Fruit fly (Drosophila melanogaster) whole organism, embryonic: ENCODE measurements around the gene CG42835.

ENCODE experiments used
- Antp ChIP-seq: fragments of 200-800 bp; sonication (Bioruptor generic); optimal IDR thresholded peaks from 3 replicates; lab custom pipeline; 2016; ENCODE audit warnings: missing biosample characterization, missing genetic modification characterization
- Asciz ChIP-seq: fragments of 200-800 bp; sonication (Bioruptor generic); optimal IDR thresholded peaks from 2 replicates; lab custom pipeline; 2017; ENCODE audit warnings: missing biosample characterization, mild to moderate bottlenecking, missing genetic modification characterization, missing genetic modification reagents
- Atf-2 ChIP-seq: fragments of 200-800 bp; sonication (Bioruptor generic); optimal IDR thresholded peaks from 2 replicates; lab custom pipeline; 2016; ENCODE audit warnings: missing biosample characterization, missing genetic modification characterization
- Bteb2 ChIP-seq: fragments of 200-800 bp; sonication (Bioruptor generic); optimal IDR thresholded peaks from 2 replicates; lab custom pipeline; 2016; ENCODE audit warnings: missing biosample characterization, missing genetic modification characterization
- C15 ChIP-seq: fragments of 200-800 bp; sonication (Bioruptor generic); IDR thresholded peaks from 3 replicates; pipeline ENCODE4 v1.3.6; 2022; ENCODE audit warnings: missing biosample characterization, missing genetic modification characterization
- CG11093 ChIP-seq: fragments of 200-800 bp; sonication (Bioruptor generic); IDR thresholded peaks from 3 replicates; pipeline ENCODE4 v1.3.6; 2022; ENCODE audit warnings: missing biosample characterization, missing genetic modification characterization
- CG11723 ChIP-seq: fragments of 200-800 bp; sonication (Bioruptor generic); optimal IDR thresholded peaks from 2 replicates; lab custom pipeline; 2017; ENCODE audit warnings: missing biosample characterization, mild to moderate bottlenecking, missing genetic modification characterization
- CG12391 ChIP-seq: fragments of 200-800 bp; sonication (Bioruptor generic); optimal IDR thresholded peaks from 3 replicates; lab custom pipeline; 2018; ENCODE audit warnings: missing biosample characterization, mild to moderate bottlenecking, missing genetic modification characterization, moderate library complexity
- CG12942 ChIP-seq: fragments of 200-800 bp; sonication (Bioruptor generic); optimal IDR thresholded peaks from 3 replicates; lab custom pipeline; 2016; ENCODE audit warnings: missing biosample characterization, missing genetic modification characterization
- CG14441 ChIP-seq: fragments of 200-800 bp; sonication (Bioruptor generic); IDR thresholded peaks from 2 replicates; pipeline ENCODE4 v1.3.6; 2022; ENCODE audit warnings: missing biosample characterization, missing genetic modification characterization
- CG16779 ChIP-seq: fragments of 200-800 bp; sonication (Bioruptor generic); IDR thresholded peaks from 2 replicates; pipeline ENCODE4 v1.3.6; 2022; ENCODE audit warnings: missing biosample characterization, missing genetic modification characterization
- CG16815 ChIP-seq: fragments of 200-800 bp; sonication (Bioruptor generic); optimal IDR thresholded peaks from 3 replicates; lab custom pipeline; 2017; ENCODE audit warnings: missing biosample characterization, mild to moderate bottlenecking, missing genetic modification characterization
- CG17829 ChIP-seq: fragments of 200-800 bp; optimal IDR thresholded peaks from 2 replicates; lab custom pipeline; 2019; ENCODE audit warnings: missing biosample characterization, mild to moderate bottlenecking, missing genetic modification characterization, moderate library complexity
- CG3281 ChIP-seq: fragments of 200-800 bp; sonication (Bioruptor generic); optimal IDR thresholded peaks from 3 replicates; lab custom pipeline; 2017; ENCODE audit warnings: missing biosample characterization, mild to moderate bottlenecking, missing genetic modification characterization
- CG33557 ChIP-seq: fragments of 200-800 bp; sonication (Bioruptor generic); optimal IDR thresholded peaks from 2 replicates; lab custom pipeline; 2019; ENCODE audit warnings: missing biosample characterization, mild to moderate bottlenecking, missing genetic modification characterization, moderate library complexity
- CG7928 ChIP-seq: fragments of 200-800 bp; sonication (Bioruptor generic); optimal IDR thresholded peaks from 2 replicates; lab custom pipeline; 2017; ENCODE audit warnings: missing biosample characterization, mild to moderate bottlenecking, missing genetic modification characterization
- CG8765 ChIP-seq: fragments of 200-800 bp; sonication (Bioruptor generic); IDR thresholded peaks from 2 replicates; pipeline ENCODE4 v1.3.6; 2022; ENCODE audit warnings: missing biosample characterization, missing genetic modification characterization
- CG9797 ChIP-seq: fragments of 200-800 bp; sonication (Bioruptor generic); optimal IDR thresholded peaks from 3 replicates; lab custom pipeline; 2018; ENCODE audit warnings: missing biosample characterization, mild to moderate bottlenecking, missing genetic modification characterization
- Dbx ChIP-seq: fragments of 200-800 bp; sonication (Bioruptor generic); IDR thresholded peaks from 3 replicates; pipeline ENCODE4 v1.3.6; 2022; ENCODE audit warnings: missing biosample characterization, missing genetic modification characterization
- Dp ChIP-seq: fragments of 200-800 bp; sonication (Bioruptor generic); optimal IDR thresholded peaks from 2 replicates; lab custom pipeline; 2018; ENCODE audit warnings: missing biosample characterization, mild to moderate bottlenecking, missing genetic modification characterization, moderate library complexity
- Elba2 ChIP-seq: fragments of 200-800 bp; sonication (Bioruptor generic); optimal IDR thresholded peaks from 3 replicates; lab custom pipeline; 2016; ENCODE audit warnings: missing biosample characterization, missing genetic modification characterization
- Ets65A ChIP-seq: fragments of 200-800 bp; sonication (Bioruptor generic); peaks from one replicate; lab custom pipeline; 2016; ENCODE audit warnings: missing biosample characterization, missing genetic modification characterization
- Ets97D ChIP-seq: fragments of 200-800 bp; sonication (Bioruptor generic); optimal IDR thresholded peaks from 3 replicates; lab custom pipeline; 2016; ENCODE audit warnings: missing biosample characterization, missing genetic modification characterization
- HmgZ ChIP-seq: fragments of 200-800 bp; sonication (Bioruptor generic); optimal IDR thresholded peaks from 2 replicates; lab custom pipeline; 2018; ENCODE audit warnings: missing biosample characterization, mild to moderate bottlenecking, missing genetic modification characterization
- NC2β ChIP-seq: fragments of 200-800 bp; sonication (Bioruptor generic); optimal IDR thresholded peaks from 2 replicates; lab custom pipeline; 2016; ENCODE audit warnings: missing biosample characterization, missing genetic modification characterization
- Nf-YC ChIP-seq: fragments of 200-800 bp; optimal IDR thresholded peaks from 3 replicates; lab custom pipeline; 2019; ENCODE audit warnings: missing biosample characterization, mild to moderate bottlenecking, missing genetic modification characterization, moderate library complexity
- Pdp1 ChIP-seq, 2 experiments: fragments of 200-800 bp; sonication (Bioruptor generic); optimal IDR thresholded peaks; 3 replicates each; lab custom pipeline; 2016; ENCODE audit warnings: missing biosample characterization in 2 of 2, missing genetic modification characterization in 2 of 2, mild to moderate bottlenecking in 1 of 2, moderate library complexity in 1 of 2
- Sox102F ChIP-seq: fragments of 200-800 bp; sonication (Bioruptor generic); optimal IDR thresholded peaks from 2 replicates; lab custom pipeline; 2018; ENCODE audit warnings: missing biosample characterization, mild to moderate bottlenecking, missing genetic modification characterization, moderate library complexity
- bbx ChIP-seq: fragments of 200-800 bp; sonication (Bioruptor generic); IDR thresholded peaks from 2 replicates; pipeline ENCODE4 v1.3.6; 2022; ENCODE audit warnings: missing biosample characterization, missing genetic modification characterization; ENCODE audit not compliant: partially characterized antibody
- bsh ChIP-seq, 2 experiments: fragments of 200-800 bp; sonication (Bioruptor generic); optimal IDR thresholded peaks; 2 replicates each; lab custom pipeline; 2017 to 2018; ENCODE audit warnings: mild to moderate bottlenecking in 2 of 2, missing biosample characterization in 2 of 2, missing genetic modification characterization in 2 of 2, moderate library complexity in 1 of 2
- corto ChIP-seq: fragments of 200-800 bp; sonication (Bioruptor generic); optimal IDR thresholded peaks from 2 replicates; lab custom pipeline; 2016; ENCODE audit warnings: missing biosample characterization, mild to moderate bottlenecking, missing genetic modification characterization, moderate library complexity
- crol ChIP-seq: fragments of 200-800 bp; sonication (Bioruptor generic); IDR thresholded peaks from 2 replicates; pipeline ENCODE4 v1.3.6; 2022; ENCODE audit warnings: missing biosample characterization, missing genetic modification characterization
- danr ChIP-seq: fragments of 200-800 bp; sonication (Bioruptor generic); IDR thresholded peaks from 2 replicates; pipeline ENCODE4 v1.3.6; 2022; ENCODE audit warnings: missing biosample characterization, missing genetic modification characterization
- dimm ChIP-seq: fragments of 200-800 bp; sonication (Bioruptor generic); IDR thresholded peaks from 2 replicates; pipeline ENCODE4 v1.3.6; 2022; ENCODE audit warnings: missing biosample characterization, missing genetic modification characterization
- grau ChIP-seq: fragments of 200-800 bp; optimal IDR thresholded peaks from 3 replicates; lab custom pipeline; 2019; ENCODE audit warnings: missing biosample characterization, mild to moderate bottlenecking, missing genetic modification characterization, moderate library complexity
- grn ChIP-seq: fragments of 200-800 bp; sonication (Bioruptor generic); optimal IDR thresholded peaks from 3 replicates; lab custom pipeline; 2017; ENCODE audit warnings: missing biosample characterization, missing genetic modification characterization
- gt ChIP-seq: fragments of 200-800 bp; sonication (Bioruptor generic); IDR thresholded peaks from 2 replicates; pipeline ENCODE4 v1.3.6; 2022; ENCODE audit warnings: missing biosample characterization, missing genetic modification characterization
- klu ChIP-seq: fragments of 200-800 bp; sonication (Bioruptor generic); IDR thresholded peaks from 2 replicates; pipeline ENCODE4 v1.3.6; 2022; ENCODE audit warnings: missing biosample characterization, missing genetic modification characterization
- lilli ChIP-seq: fragments of 200-800 bp; sonication (Bioruptor generic); optimal IDR thresholded peaks from 3 replicates; lab custom pipeline; 2016; ENCODE audit warnings: missing biosample characterization, missing genetic modification characterization
- lov ChIP-seq, 2 experiments: fragments of 200-800 bp in 1 of 2; fragments of >200 bp in 1 of 2; sonication (Bioruptor generic) in 1 of 2; IDR thresholded peaks in 1 of 2; optimal IDR thresholded peaks in 1 of 2; 2 replicates in 1 of 2; 3 replicates in 1 of 2; pipeline versions ENCODE4 v1.3.6 to Lab custom; 2017 to 2022; ENCODE audit warnings: missing biosample characterization in 1 of 2, missing genetic modification characterization in 1 of 2
- luna ChIP-seq: fragments of 200-800 bp; sonication (Bioruptor generic); optimal IDR thresholded peaks from 2 replicates; lab custom pipeline; 2016; ENCODE audit warnings: missing biosample characterization, missing genetic modification characterization
- pros ChIP-seq: fragments of 200-800 bp; sonication (Bioruptor generic); optimal IDR thresholded peaks from 3 replicates; lab custom pipeline; 2019; ENCODE audit warnings: missing biosample characterization, mild to moderate bottlenecking, missing genetic modification characterization, moderate library complexity
- pum ChIP-seq: fragments of 200-800 bp; sonication (Bioruptor generic); optimal IDR thresholded peaks from 2 replicates; lab custom pipeline; 2016; ENCODE audit warnings: missing biosample characterization, missing genetic modification characterization
- repo ChIP-seq: fragments of 200-800 bp; sonication (Bioruptor generic); optimal IDR thresholded peaks from 2 replicates; lab custom pipeline; 2016; ENCODE audit warnings: missing biosample characterization, missing genetic modification characterization
- sd ChIP-seq: fragments of 200-800 bp; sonication (Bioruptor generic); optimal IDR thresholded peaks from 3 replicates; lab custom pipeline; 2018; ENCODE audit warnings: missing biosample characterization, mild to moderate bottlenecking, missing genetic modification characterization, moderate library complexity
- sna ChIP-seq: fragments of 200-800 bp; sonication (Bioruptor generic); IDR thresholded peaks from 2 replicates; pipeline ENCODE4 v1.3.6; 2022; ENCODE audit warnings: missing biosample characterization, missing genetic modification characterization; ENCODE audit not compliant: partially characterized antibody
- sug ChIP-seq: fragments of 200-800 bp; optimal IDR thresholded peaks from 2 replicates; lab custom pipeline; 2019; ENCODE audit warnings: missing biosample characterization, mild to moderate bottlenecking, missing genetic modification characterization, moderate library complexity
- tup ChIP-seq: fragments of 200-800 bp; sonication (Bioruptor generic); optimal IDR thresholded peaks from 2 replicates; lab custom pipeline; 2016; ENCODE audit warnings: missing biosample characterization, mild to moderate bottlenecking, missing genetic modification characterization, moderate library complexity
- zen2 ChIP-seq: fragments of 200-800 bp; sonication (Bioruptor generic); IDR thresholded peaks from 3 replicates; pipeline ENCODE4 v1.3.6; 2022; ENCODE audit warnings: missing biosample characterization, missing genetic modification characterization; ENCODE audit not compliant: partially characterized antibody

CG42835 gene

dm6 chr3R:17401289-17401752, 19.1 kb upstream of the CG42835 start (continued):
- TF ChIP-seq lov (optimal IDR thresholded peaks at IDR 0.05; lab: Kevin White, UChicago) (no peak), lov (GFP tag; IDR thresholded peaks at IDR 0.05; lab: Robert Waterston, UW) (no peak), crol (no peak), CG16779 (GFP tag; lab: Robert Waterston, UW) (no peak)

dm6 chr3R:17402434-17402833, 18.0 kb upstream of the CG42835 start, which contains the start of gene Sur-8:
TSS of gene Sur-8 (minus strand) at chr3R:17402515.
- TF ChIP-seq sug (tag; lab: Kevin White, UChicago) (peak; percentile 53), sna (GFP tag; lab: Robert Waterston, UW) (no peak), Atf-2 (GFP tag; lab: Kevin White, UChicago) (peak; percentile 65), Antp (GFP tag; lab: Kevin White, UChicago) (peak; percentile 70), Pdp1 (GFP tag; optimal IDR thresholded peaks at IDR 0.05; lab: Kevin White, UChicago) (peak; percentile 54 to 69), Elba2 (GFP tag; lab: Kevin White, UChicago) (no peak), CG3281 (GFP tag; lab: Kevin White, UChicago) (peak; percentile 21), CG11093 (peak; percentile 50; the same call in 1 of the 3 replicates), luna (GFP tag; lab: Kevin White, UChicago) (peak; percentile 48), grau (tag; lab: Kevin White, UChicago) (peak; percentile 63), Dp (no peak), Ets65A (GFP tag; lab: Kevin White, UChicago) (peak; percentile 92), NC2β (GFP tag; lab: Kevin White, UChicago) (peak; percentile 52), CG33557 (no peak), CG17829 (tag; lab: Kevin White, UChicago) (peak; percentile 53), Nf-YC (tag; lab: Kevin White, UChicago) (peak; percentile 50), zen2 (GFP tag; lab: Robert Waterston, UW) (0 out of 3 replicates have a peak, but pooled peaks have one; percentile 33), CG9797 (GFP tag; lab: Kevin White, UChicago) (no peak), Bteb2 (no peak), Sox102F (peak; percentile 68), Ets97D (GFP tag; lab: Kevin White, UChicago) (peak; percentile 45), lilli (peak; percentile 65), sd (no peak), repo (peak; percentile 25), C15 (GFP tag; lab: Robert Waterston, UW) (no peak), pum (GFP tag; lab: Kevin White, UChicago) (peak; percentile 59), gt (no peak), Dbx (GFP tag; lab: Robert Waterston, UW) (peak; percentile 84), CG8765 (GFP tag; lab: Robert Waterston, UW) (no peak), HmgZ (tag; lab: Kevin White, UChicago) (peak; percentile 62), CG14441 (GFP tag; lab: Robert Waterston, UW) (peak; percentile 73), Asciz (GFP tag; lab: Kevin White, UChicago) (no peak), CG12942 (peak; percentile 40), klu (GFP tag; lab: Robert Waterston, UW) (no peak), CG11723 (GFP tag; lab: Kevin White, UChicago) (peak; percentile 67), bsh (GFP tag; optimal IDR thresholded peaks at IDR 0.05; lab: Kevin White, UChicago) (peak in 1 of 2 experiments; percentile 45), CG12391 (tag; lab: Kevin White, UChicago) (no peak), CG16815 (GFP tag; lab: Kevin White, UChicago) (peak; percentile 14), bbx (no peak), grn (GFP tag; lab: Kevin White, UChicago) (peak; percentile 8), CG7928 (no peak), corto (GFP tag; lab: Kevin White, UChicago) (no peak), dimm (no peak), pros (GFP tag; lab: Kevin White, UChicago) (no peak), danr (GFP tag; lab: Robert Waterston, UW) (no peak), tup (GFP tag; lab: Kevin White, UChicago) (no peak)
